Worm (Caenorhabditis elegans): ENCODE measurements around the gene ddx-23.

Gene ddx-23

ce11 chrIII:5802971-5803370 is 50.1 kb downstream of the ddx-23 start, which contains the start of the genes polq-1 and him-10:
Gene polq-1, minus strand, starts transcription at chrIII:5803160.
Gene him-10, plus strand, starts transcription at chrIII:5803260.
- no peak for TF ChIP-seq zip-8 (tag; optimal IDR thresholded peaks at IDR 0.05)
- TF ChIP-seq flh-1 (GFP tag; optimal IDR thresholded peaks at IDR 0.05): no peak
- no peak for TF ChIP-seq blmp-1 (tag; optimal IDR thresholded peaks at IDR 0.05)
- TF ChIP-seq hlh-1 (tag; optimal IDR thresholded peaks at IDR 0.05): no peak
- no peak for TF ChIP-seq drap-1 (GFP tag; optimal IDR thresholded peaks at IDR 0.05)
- TF ChIP-seq nhr-237 (tag; optimal IDR thresholded peaks at IDR 0.05): no peak
- no peak for TF ChIP-seq cnd-1 (tag; optimal IDR thresholded peaks at IDR 0.05)
- TF ChIP-seq mab-5 (tag; optimal IDR thresholded peaks at IDR 0.05): no peak
- TF ChIP-seq ceh-39 (tag; optimal IDR thresholded peaks at IDR 0.05): no peak
- no peak for TF ChIP-seq lin-13 (tag; optimal IDR thresholded peaks at IDR 0.05)
